Worm (Caenorhabditis elegans): Measurements from ENCODE around the gene ZK185.5.

DNA sequence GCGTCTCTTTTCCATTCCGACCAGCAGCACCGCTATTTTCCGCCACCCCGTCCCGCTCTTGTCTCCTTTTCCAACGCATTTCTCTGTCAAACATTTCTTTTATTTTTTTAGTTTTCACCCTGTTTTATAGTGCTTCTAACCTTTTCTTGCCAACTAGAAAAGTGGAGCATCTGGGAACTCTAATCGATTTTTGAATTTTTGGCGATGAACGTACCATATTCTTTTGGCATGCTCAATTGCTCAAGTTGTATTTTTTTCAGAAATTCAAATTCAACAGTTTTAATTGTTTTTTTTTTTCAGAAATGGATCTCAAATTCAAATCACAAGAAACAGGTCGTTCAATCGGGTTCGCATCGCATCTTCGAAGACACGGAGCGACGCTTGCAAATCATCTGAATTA, 2.5 kb upstream of the ZK185.5 start, which contains the start of gene ZK185.1:
- no peak for TF ChIP-seq peb-1 (tag; optimal IDR thresholded peaks at IDR 0.05)
- TF ChIP-seq nhr-6 (tag; optimal IDR thresholded peaks at IDR 0.05) = no peak
- TF ChIP-seq sem-4 (tag; optimal IDR thresholded peaks at IDR 0.05) = no peak
- TF ChIP-seq ztf-4 (tag; optimal IDR thresholded peaks at IDR 0.05) = no peak
- no peak for TF ChIP-seq gmeb-1 (tag; optimal IDR thresholded peaks at IDR 0.05)
- TF ChIP-seq ceh-16 (tag; optimal IDR thresholded peaks at IDR 0.05) = no peak
- TF ChIP-seq unc-62 (GFP tag; optimal IDR thresholded peaks at IDR 0.05) = no peak
- no peak for TF ChIP-seq R02D3.7 (tag; optimal IDR thresholded peaks at IDR 0.05)
- no peak for TF ChIP-seq nhr-12 (tag; optimal IDR thresholded peaks at IDR 0.05)
